Worm (Caenorhabditis elegans) whole organism, young adult: ENCODE measurements around the gene tlp-1.

ENCODE experiments used
- F33H1.4 ChIP-seq: fragments of 200-800 bp; sonication (Bioruptor generic); IDR thresholded peaks from 2 replicates; pipeline ENCODE4 v1.3.6; 2022; ENCODE audit warnings: missing genetic modification reagents, missing genetic modification characterization, missing compliant biosample characterization
- F39B2.1 ChIP-seq: fragments of 200-800 bp; sonication (Bioruptor generic); IDR thresholded peaks from 2 replicates; pipeline ENCODE4 v1.3.6; 2022; ENCODE audit warnings: missing genetic modification reagents, missing genetic modification characterization, missing compliant biosample characterization
- F49E8.2 ChIP-seq: sonication (generic microtip); optimal IDR thresholded peaks from 3 replicates; lab custom pipeline; 2017; ENCODE audit warnings: missing genetic modification characterization, mild to moderate bottlenecking, missing compliant biosample characterization, antibody characterized with exemption, moderate library complexity; ENCODE audit not compliant: insufficient read depth
- T07F8.4 ChIP-seq: sonication (generic microtip); optimal IDR thresholded peaks from 2 replicates; lab custom pipeline; 2016; ENCODE audit warnings: mild to moderate bottlenecking, missing genetic modification characterization, moderate library complexity, missing compliant biosample characterization
- ZK185.1 ChIP-seq: sonication (generic microtip); optimal IDR thresholded peaks from 2 replicates; lab custom pipeline; 2016; ENCODE audit warnings: mild to moderate bottlenecking, missing genetic modification characterization, missing compliant biosample characterization; ENCODE audit not compliant: poor library complexity, severe bottlenecking
- akir-1 ChIP-seq: fragments of 200-800 bp; sonication (Bioruptor generic); optimal IDR thresholded peaks from 2 replicates; lab custom pipeline; 2018; ENCODE audit warnings: mild to moderate bottlenecking, missing genetic modification characterization, moderate library complexity, missing compliant biosample characterization
- aptf-2 ChIP-seq: fragments of 200-800 bp; sonication (Bioruptor generic); conservative IDR thresholded peaks from 2 replicates; pipeline ENCODE4 v1.3.6; 2022; ENCODE audit warnings: missing genetic modification reagents, missing genetic modification characterization, missing compliant biosample characterization
- attf-6 ChIP-seq: fragments of 200-800 bp; sonication (Bioruptor generic); IDR thresholded peaks from 2 replicates; pipeline ENCODE4 v1.3.6; 2022; ENCODE audit warnings: missing genetic modification reagents, missing genetic modification characterization, missing compliant biosample characterization
- bed-2 ChIP-seq: fragments of 200-800 bp; sonication (Bioruptor generic); IDR thresholded peaks from 2 replicates; pipeline ENCODE4 v1.3.6; 2022; ENCODE audit warnings: missing genetic modification reagents, missing genetic modification characterization, missing compliant biosample characterization
- cebp-2 ChIP-seq: fragments of 200-800 bp; sonication (Bioruptor generic); IDR thresholded peaks from 2 replicates; pipeline ENCODE4 v1.3.6; 2022; ENCODE audit warnings: missing genetic modification characterization, missing compliant biosample characterization
- dox-1 ChIP-seq: fragments of 200-800 bp; sonication (Bioruptor generic); IDR thresholded peaks from 2 replicates; pipeline ENCODE4 v1.3.6; 2022; ENCODE audit warnings: missing genetic modification reagents, missing genetic modification characterization, missing compliant biosample characterization
- egl-18 ChIP-seq: fragments of 200-800 bp; sonication (Bioruptor generic); IDR thresholded peaks from 2 replicates; pipeline ENCODE4 v1.3.6; 2022; ENCODE audit warnings: missing genetic modification reagents, missing genetic modification characterization, missing compliant biosample characterization
- him-1 ChIP-seq: sonication (generic microtip); optimal IDR thresholded peaks from 2 replicates; lab custom pipeline; 2016; ENCODE audit warnings: missing genotype, missing genetic modification reagents, missing genetic modification characterization, missing compliant biosample characterization
- hmg-20 ChIP-seq: fragments of 200-800 bp; sonication (Bioruptor generic); IDR thresholded peaks from 2 replicates; pipeline ENCODE4 v1.3.6; 2022; ENCODE audit warnings: missing genetic modification reagents, missing genetic modification characterization, missing compliant biosample characterization
- hsf-1 ChIP-seq: fragments of 200-800 bp; sonication (Bioruptor generic); IDR thresholded peaks from 2 replicates; pipeline ENCODE4 v1.3.6; 2022; ENCODE audit warnings: missing genetic modification reagents, missing genetic modification characterization, missing compliant biosample characterization
- let-607 ChIP-seq, 2 experiments: fragments of 200-800 bp in 1 of 2; sonication (Bioruptor generic) in 1 of 2; sonication (generic microtip) in 1 of 2; optimal IDR thresholded peaks; 2 replicates each; lab custom pipeline; 2016 to 2018; ENCODE audit warnings: mild to moderate bottlenecking in 2 of 2, missing compliant biosample characterization in 2 of 2, missing genetic modification characterization in 2 of 2, moderate library complexity in 2 of 2, missing genotype in 1 of 2
- lin-35 ChIP-seq, 3 experiments: fragments of 150-350 bp in 2 of 3; sonication (generic microtip) in 1 of 3; optimal IDR thresholded peaks; 2 replicates each; lab custom pipeline; 2014 to 2018; ENCODE audit warnings: missing biosample characterization in 3 of 3, missing genetic modification characterization in 3 of 3, missing genetic modification reagents in 3 of 3
- lin-40 ChIP-seq: sonication (generic microtip); optimal IDR thresholded peaks from 2 replicates; lab custom pipeline; 2016; ENCODE audit warnings: missing genetic modification characterization, mild to moderate bottlenecking, missing compliant biosample characterization, missing genotype, missing genetic modification reagents
- madf-3 ChIP-seq: fragments of 200-800 bp; sonication (Bioruptor generic); IDR thresholded peaks from 2 replicates; pipeline ENCODE4 v1.3.6; 2022; ENCODE audit warnings: missing genetic modification reagents, missing genetic modification characterization, missing compliant biosample characterization
- mcd-1 ChIP-seq: fragments of 200-800 bp; sonication (Bioruptor generic); IDR thresholded peaks from 2 replicates; pipeline ENCODE4 v1.3.6; 2022; ENCODE audit warnings: missing genetic modification reagents, missing genetic modification characterization, missing compliant biosample characterization
- mel-28 ChIP-seq: sonication (generic microtip); optimal IDR thresholded peaks from 2 replicates; lab custom pipeline; 2016; ENCODE audit warnings: borderline replicate concordance, mild to moderate bottlenecking, missing genetic modification characterization, missing compliant biosample characterization
- nfyb-1 ChIP-seq: fragments of 200-800 bp; sonication (Bioruptor generic); IDR thresholded peaks from 2 replicates; pipeline ENCODE4 v1.3.6; 2022; ENCODE audit warnings: missing genetic modification reagents, missing genetic modification characterization, missing compliant biosample characterization
- nhr-27 ChIP-seq: fragments of 200-800 bp; sonication (Bioruptor generic); optimal IDR thresholded peaks from 2 replicates; lab custom pipeline; 2018; ENCODE audit warnings: mild to moderate bottlenecking, missing genetic modification characterization, moderate library complexity, missing compliant biosample characterization
- nhr-90 ChIP-seq: sonication (generic microtip); optimal IDR thresholded peaks from 2 replicates; lab custom pipeline; 2016; ENCODE audit warnings: missing genotype, mild to moderate bottlenecking, missing genetic modification characterization, missing compliant biosample characterization
- rcor-1 ChIP-seq: fragments of 200-800 bp; sonication (Bioruptor generic); IDR thresholded peaks from 2 replicates; pipeline ENCODE4 v1.3.6; 2022; ENCODE audit warnings: missing genetic modification reagents, missing genetic modification characterization, missing compliant biosample characterization
- repo-1 ChIP-seq: sonication (generic microtip); optimal IDR thresholded peaks from 2 replicates; lab custom pipeline; 2017; ENCODE audit warnings: mild to moderate bottlenecking, missing genetic modification characterization, missing compliant biosample characterization
- snpc-1.3 ChIP-seq: sonication (generic microtip); optimal IDR thresholded peaks from 2 replicates; lab custom pipeline; 2017; ENCODE audit warnings: missing genetic modification characterization, mild to moderate bottlenecking, missing compliant biosample characterization, antibody characterized with exemption, moderate library complexity, missing genotype, missing genetic modification reagents; ENCODE audit not compliant: insufficient read depth
- snpc-4 ChIP-seq, 5 experiments: fragments of 150-350 bp in 1 of 5; sonication (generic microtip) in 4 of 5; optimal IDR thresholded peaks; 2 replicates each; lab custom pipeline; 2014 to 2018; ENCODE audit warnings: missing genetic modification characterization in 5 of 5, missing biosample characterization in 3 of 5, antibody characterized with exemption in 2 of 5, mild to moderate bottlenecking in 2 of 5, missing compliant biosample characterization in 2 of 5, missing genotype in 2 of 5, moderate library complexity in 2 of 5, missing genetic modification reagents in 1 of 5
- somi-1 ChIP-seq: fragments of 200-800 bp; sonication (Bioruptor generic); optimal IDR thresholded peaks from 2 replicates; lab custom pipeline; 2018; ENCODE audit warnings: mild to moderate bottlenecking, missing genetic modification characterization, missing compliant biosample characterization
- xnd-1 ChIP-seq: sonication (generic microtip); optimal IDR thresholded peaks from 2 replicates; lab custom pipeline; 2016; ENCODE audit warnings: missing genotype, missing genetic modification reagents, missing genetic modification characterization, missing compliant biosample characterization
- zfh-2 ChIP-seq: fragments of 200-800 bp; sonication (Bioruptor generic); conservative IDR thresholded peaks from 2 replicates; pipeline ENCODE4 v1.3.6; 2022; ENCODE audit warnings: missing genetic modification reagents, missing genetic modification characterization, missing compliant biosample characterization
- zim-3 ChIP-seq: sonication (generic microtip); optimal IDR thresholded peaks from 2 replicates; lab custom pipeline; 2017; ENCODE audit warnings: mild to moderate bottlenecking, missing genetic modification characterization, moderate library complexity, missing compliant biosample characterization
- ztf-18 ChIP-seq: sonication (generic microtip); optimal IDR thresholded peaks from 2 replicates; lab custom pipeline; 2016; ENCODE audit warnings: missing genotype, mild to moderate bottlenecking, missing genetic modification characterization, missing compliant biosample characterization

Gene tlp-1

DNA sequence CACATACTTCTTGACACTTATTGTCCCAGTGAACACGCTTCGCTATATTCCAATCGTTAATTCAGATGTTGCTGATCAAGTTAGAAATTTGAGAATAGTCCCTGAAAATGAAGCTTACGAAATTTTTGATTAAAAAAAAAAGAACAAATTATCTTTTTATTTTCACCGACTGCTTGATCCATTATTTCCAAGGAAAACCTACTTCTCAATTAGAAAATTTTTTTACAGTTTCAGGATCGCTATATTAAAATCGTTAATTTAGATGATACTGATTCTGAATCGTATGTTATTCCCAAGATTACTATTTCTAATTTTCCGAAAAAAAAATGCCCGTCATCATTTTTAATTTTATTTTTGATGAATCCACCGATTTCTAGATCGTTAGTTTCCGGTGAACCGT lies 5.3 kb downstream of the tlp-1 start, which contains the start of gene T23G4.127:
T23G4.127 (minus strand) TSS at position 101 of the 400 bp plus-strand sequence.
- TF ChIP-seq dox-1 (GFP tag; lab: Robert Waterston, UW) (no peak), snpc-1.3 (no peak), madf-3 (no peak), lin-40 (tag; lab: Kevin White, UChicago) (no peak), zim-3 (tag; lab: Kevin White, UChicago) (no peak), ZK185.1 (tag; lab: Kevin White, UChicago) (no peak), hmg-20 (GFP tag; lab: Robert Waterston, UW) (no peak), attf-6 (GFP tag; lab: Robert Waterston, UW) (no peak), nhr-27 (tag; lab: Kevin White, UChicago) (no peak), zfh-2 (GFP tag; lab: Robert Waterston, UW) (no peak), rcor-1 (no peak), egl-18 (GFP tag; lab: Robert Waterston, UW) (no peak), aptf-2 (GFP tag; lab: Robert Waterston, UW) (no peak), hsf-1 (GFP tag; lab: Robert Waterston, UW) (no peak), F39B2.1 (GFP tag; lab: Robert Waterston, UW) (no peak), him-1 (tag; lab: Kevin White, UChicago) (no peak), akir-1 (GFP tag; lab: Kevin White, UChicago) (no peak), mcd-1 (GFP tag; lab: Robert Waterston, UW) (no peak), F33H1.4 (no peak)

DNA sequence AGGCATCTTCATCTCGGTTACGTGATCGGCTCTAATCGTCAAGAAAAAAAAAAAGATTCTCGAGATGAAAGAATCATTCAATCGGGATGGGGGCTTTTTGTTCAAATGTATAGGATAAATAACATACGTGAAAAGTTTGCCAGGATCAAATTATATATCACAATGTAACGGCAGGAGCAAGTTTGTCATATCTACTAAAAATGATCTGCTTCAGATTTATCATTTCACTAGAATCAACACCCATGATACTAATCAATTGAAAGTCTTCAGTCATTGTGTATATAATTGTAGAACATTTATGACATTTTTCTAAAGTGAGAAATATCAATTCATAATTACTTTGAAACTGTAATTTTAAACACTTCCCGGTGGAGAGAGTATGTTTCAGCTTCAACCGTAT lies 7.0 kb downstream of the tlp-1 start:
- TF ChIP-seq let-607 (tag; optimal IDR thresholded peaks at IDR 0.05; lab: Kevin White, UChicago): no peak
- no peak for TF ChIP-seq repo-1 (tag; lab: Kevin White, UChicago)
- TF ChIP-seq nhr-90 (tag; lab: Kevin White, UChicago): no peak
- TF ChIP-seq snpc-1.3: no peak
- no peak for TF ChIP-seq lin-35 (GFP tag; optimal IDR thresholded peaks at IDR 0.05; lab: Kevin White, UChicago)

DNA sequence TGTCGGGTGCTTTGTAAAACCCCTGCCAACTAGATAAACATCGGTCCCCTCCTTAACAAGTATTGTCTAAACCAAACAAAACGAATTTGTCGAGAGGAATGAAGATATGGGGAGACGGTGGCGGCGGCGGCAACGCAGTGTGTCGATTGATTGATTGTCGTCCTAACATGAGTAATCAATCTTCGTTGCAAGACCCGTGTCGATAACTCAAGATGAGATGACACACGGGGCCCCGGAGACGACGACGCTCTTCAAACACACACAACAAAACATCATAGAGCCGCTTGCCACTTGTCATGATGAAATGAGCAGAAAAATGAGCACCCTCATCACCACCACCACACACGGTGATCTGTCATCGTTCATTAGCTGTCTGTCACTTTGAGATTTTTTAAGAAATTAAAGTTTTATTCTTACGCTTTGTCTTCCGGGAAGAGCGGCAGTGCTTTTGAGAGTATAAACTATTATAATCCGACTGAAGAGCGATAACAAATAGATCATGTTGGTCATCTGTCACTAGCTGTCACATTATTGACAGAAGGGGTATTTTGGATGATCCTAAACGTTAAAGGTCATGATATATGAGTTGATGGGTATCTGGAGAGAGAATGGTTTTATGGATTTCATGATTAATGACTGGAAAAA lies 8.0 kb downstream of the tlp-1 start:
- TF ChIP-seq nfyb-1: no peak
- TF ChIP-seq snpc-4 (GFP tag; optimal IDR thresholded peaks at IDR 0.05; lab: Kevin White, UChicago): no peak
- peak in 1 of 4 experiments; percentile 8 for TF ChIP-seq snpc-4 (tag; optimal IDR thresholded peaks at IDR 0.05; lab: Kevin White, UChicago)
- no peak for TF ChIP-seq ztf-18

DNA sequence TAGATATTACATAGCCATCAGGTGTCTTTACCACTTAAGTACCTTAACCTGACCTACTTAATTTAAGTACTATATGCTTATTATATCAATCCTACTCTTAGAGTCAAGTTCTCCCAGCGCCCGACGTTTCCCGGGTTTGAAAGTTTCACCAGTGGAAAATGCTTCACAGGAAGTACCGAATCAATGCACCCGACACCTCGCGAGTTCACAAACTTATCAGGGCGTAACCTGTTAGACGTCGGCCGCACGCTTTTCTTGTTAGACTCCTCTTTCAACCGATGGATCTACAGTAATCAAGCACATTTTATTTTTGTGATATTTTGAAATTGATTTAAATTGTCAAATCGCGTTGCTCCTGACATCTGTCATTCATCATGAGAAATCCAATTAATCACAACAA lies 8.6 kb downstream of the tlp-1 start:
- no peak for TF ChIP-seq snpc-4 (GFP tag; optimal IDR thresholded peaks at IDR 0.05; lab: Kevin White, UChicago)
- peak in 2 of 4 experiments; percentile 54 to 67 for TF ChIP-seq snpc-4 (tag; optimal IDR thresholded peaks at IDR 0.05; lab: Kevin White, UChicago)
- no peak for TF ChIP-seq bed-2 (GFP tag; lab: Robert Waterston, UW)
- no peak for TF ChIP-seq F49E8.2 (tag; lab: Kevin White, UChicago)
- no peak for TF ChIP-seq nhr-27 (tag; lab: Kevin White, UChicago)
- TF ChIP-seq, all 124 proteins: peak for 1

DNA sequence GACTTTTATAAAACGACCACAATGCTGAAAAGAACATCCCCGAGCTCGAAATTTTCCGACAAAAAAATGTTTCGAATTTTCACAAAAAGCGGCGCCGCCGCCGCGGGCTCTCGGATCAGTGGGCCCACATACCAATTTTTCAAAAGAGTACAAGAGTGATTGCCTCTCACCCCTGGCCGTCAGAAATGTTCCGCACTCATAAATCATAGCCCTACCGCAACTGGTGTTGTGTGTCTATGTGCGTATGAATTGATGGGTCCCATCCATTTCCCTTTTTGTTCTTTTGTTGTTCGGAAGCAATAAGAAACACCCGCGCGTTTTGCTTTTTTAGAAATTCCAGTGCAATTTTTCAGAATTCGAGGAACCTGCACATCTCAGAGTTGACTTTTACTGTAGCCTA lies 9.3 kb downstream of the tlp-1 start:
- no peak for TF ChIP-seq T07F8.4 (tag; lab: Kevin White, UChicago)
- 0 out of 2 replicates have a peak, but pooled peaks have one; percentile 12 for TF ChIP-seq cebp-2
- TF ChIP-seq mel-28 (tag; lab: Kevin White, UChicago): no peak
- no peak for TF ChIP-seq aptf-2 (GFP tag; lab: Robert Waterston, UW)
- no peak for TF ChIP-seq somi-1 (GFP tag; lab: Kevin White, UChicago)
- no peak for TF ChIP-seq xnd-1 (tag; lab: Kevin White, UChicago)
- TF ChIP-seq, all 124 proteins: peak for 1
